Worm (Caenorhabditis elegans): Measurements from ENCODE around the gene lev-8.

ce11 chrX:11537240-11537764, 23.4 kb upstream of the lev-8 start, which contains the start of gene gcp-2.2:
- TF ChIP-seq sptf-1 (tag; optimal IDR thresholded peaks at IDR 0.05) (no peak), ztf-11 (tag; optimal IDR thresholded peaks at IDR 0.05) (no peak), fkh-8 (tag; optimal IDR thresholded peaks at IDR 0.05) (no peak), zag-1 (tag; optimal IDR thresholded peaks at IDR 0.05) (no peak), mdl-1 (tag; optimal IDR thresholded peaks at IDR 0.05) (no peak)

Data from whole organism, L1 larva.